Fruit fly (Drosophila melanogaster) whole organism, prepupa: Measurements from ENCODE around the gene Setd3.

Experiments used
- CG10631 ChIP-seq: fragments of 200-800 bp; sonication (Bioruptor generic); optimal IDR thresholded peaks from 2 replicates; lab custom pipeline; 2016; ENCODE audit warnings: missing biosample characterization, missing genetic modification characterization
- CG10669 ChIP-seq: fragments of 200-800 bp; sonication (Bioruptor generic); optimal IDR thresholded peaks from 3 replicates; lab custom pipeline; 2018; ENCODE audit warnings: missing biosample characterization, mild to moderate bottlenecking, missing genetic modification characterization, moderate library complexity
- CG11294 ChIP-seq: fragments of 200-800 bp; sonication (Bioruptor generic); IDR thresholded peaks from 2 replicates; pipeline ENCODE4 v1.3.6; 2022; ENCODE audit warnings: missing biosample characterization, missing genetic modification characterization
- CG11762 ChIP-seq: fragments of 200-800 bp; sonication (Bioruptor generic); optimal IDR thresholded peaks from 3 replicates; lab custom pipeline; 2016; ENCODE audit warnings: missing biosample characterization, missing genetic modification characterization; ENCODE audit not compliant: insufficient read depth
- CG11902 ChIP-seq: fragments of 200-800 bp; sonication (Bioruptor generic); optimal IDR thresholded peaks from 3 replicates; lab custom pipeline; 2016; ENCODE audit warnings: missing biosample characterization, missing genetic modification characterization
- CG15336 ChIP-seq: fragments of 200-800 bp; sonication (Bioruptor generic); IDR thresholded peaks from 2 replicates; pipeline ENCODE4 v1.3.6; 2022; ENCODE audit warnings: missing biosample characterization, missing genetic modification characterization
- CG31627 ChIP-seq: fragments of 200-800 bp; sonication (Bioruptor generic); optimal IDR thresholded peaks from 3 replicates; lab custom pipeline; 2016; ENCODE audit warnings: missing biosample characterization, missing genetic modification characterization
- CG32006 ChIP-seq: fragments of 200-800 bp; sonication (Bioruptor generic); optimal IDR thresholded peaks from 3 replicates; lab custom pipeline; 2017; ENCODE audit warnings: missing biosample characterization, mild to moderate bottlenecking, missing genetic modification characterization
- CG34406 ChIP-seq: fragments of 200-800 bp; sonication (Bioruptor generic); optimal IDR thresholded peaks from 3 replicates; lab custom pipeline; 2016; ENCODE audit warnings: missing biosample characterization, missing genetic modification characterization
- CG3919 ChIP-seq: fragments of 200-800 bp; sonication (Bioruptor generic); optimal IDR thresholded peaks from 3 replicates; lab custom pipeline; 2016; ENCODE audit warnings: missing biosample characterization, missing genetic modification characterization
- CG4318 ChIP-seq: fragments of 200-800 bp; sonication (Bioruptor generic); optimal IDR thresholded peaks from 3 replicates; lab custom pipeline; 2017; ENCODE audit warnings: missing biosample characterization, mild to moderate bottlenecking, missing genetic modification characterization
- CG6163 ChIP-seq: fragments of 200-800 bp; sonication (Bioruptor generic); IDR thresholded peaks from 3 replicates; pipeline ENCODE4 v1.3.6; 2022; ENCODE audit warnings: missing biosample characterization, missing genetic modification characterization
- CG6276 ChIP-seq: fragments of 200-800 bp; sonication (Bioruptor generic); optimal IDR thresholded peaks from 2 replicates; lab custom pipeline; 2017; ENCODE audit warnings: missing biosample characterization, mild to moderate bottlenecking, missing genetic modification characterization
- CG6792 ChIP-seq: fragments of 200-800 bp; sonication (Bioruptor generic); optimal IDR thresholded peaks from 3 replicates; lab custom pipeline; 2016; ENCODE audit warnings: missing biosample characterization, missing genetic modification characterization
- CG6808 ChIP-seq: fragments of 200-800 bp; sonication (Bioruptor generic); optimal IDR thresholded peaks from 3 replicates; lab custom pipeline; 2017; ENCODE audit warnings: missing biosample characterization, missing genetic modification characterization, mild to moderate bottlenecking, moderate library complexity, missing genetic modification reagents
- CG7368 ChIP-seq: fragments of 200-800 bp; sonication (Bioruptor generic); optimal IDR thresholded peaks from 3 replicates; lab custom pipeline; 2016; ENCODE audit warnings: missing biosample characterization, missing genetic modification characterization
- CG8319 ChIP-seq: fragments of 200-800 bp; sonication (Bioruptor generic); optimal IDR thresholded peaks from 3 replicates; lab custom pipeline; 2016; ENCODE audit warnings: missing biosample characterization, missing genetic modification characterization
- CG8632 ChIP-seq: fragments of 200-800 bp; sonication (Bioruptor generic); optimal IDR thresholded peaks from 3 replicates; lab custom pipeline; 2016; ENCODE audit warnings: missing biosample characterization, missing genetic modification characterization
- Eip75B ChIP-seq: fragments of 200-800 bp; sonication (Bioruptor generic); optimal IDR thresholded peaks from 3 replicates; lab custom pipeline; 2016; ENCODE audit warnings: missing biosample characterization, missing genetic modification characterization
- Eip93F ChIP-seq: fragments of 200-800 bp; sonication (Bioruptor generic); optimal IDR thresholded peaks from 2 replicates; lab custom pipeline; 2016; ENCODE audit warnings: missing biosample characterization, mild to moderate bottlenecking, missing genetic modification characterization
- Ets21C ChIP-seq: fragments of 200-800 bp; sonication (Bioruptor generic); optimal IDR thresholded peaks from 3 replicates; lab custom pipeline; 2016; ENCODE audit warnings: missing biosample characterization, missing genetic modification characterization
- Ets96B ChIP-seq: fragments of 200-800 bp; optimal IDR thresholded peaks from 2 replicates; lab custom pipeline; 2019; ENCODE audit warnings: missing biosample characterization, mild to moderate bottlenecking, missing genetic modification characterization, moderate library complexity
- Gug ChIP-seq: fragments of 200-800 bp; sonication (Bioruptor generic); IDR thresholded peaks from 2 replicates; pipeline ENCODE4 v1.3.6; 2022; ENCODE audit warnings: missing biosample characterization, missing genetic modification characterization
- Hr38 ChIP-seq: sonication (Bioruptor generic); optimal IDR thresholded peaks from 2 replicates; lab custom pipeline; 2016; ENCODE audit warnings: missing biosample characterization, missing genetic modification characterization
- Hr4 ChIP-seq: fragments of 200-800 bp; sonication (Bioruptor generic); optimal IDR thresholded peaks from 3 replicates; lab custom pipeline; 2016; ENCODE audit warnings: missing biosample characterization, missing genetic modification characterization
- Lpt ChIP-seq: fragments of 200-800 bp; sonication (Bioruptor generic); optimal IDR thresholded peaks from 3 replicates; lab custom pipeline; 2016; ENCODE audit warnings: missing biosample characterization, missing genetic modification characterization
- Met ChIP-seq: fragments of 200-800 bp; sonication (Bioruptor generic); optimal IDR thresholded peaks from 3 replicates; lab custom pipeline; 2016; ENCODE audit warnings: missing biosample characterization, missing genetic modification characterization
- OdsH ChIP-seq: fragments of 200-800 bp; sonication (Bioruptor generic); optimal IDR thresholded peaks from 3 replicates; lab custom pipeline; 2016; ENCODE audit warnings: missing biosample characterization, missing genetic modification characterization
- Smox ChIP-seq: fragments of 200-800 bp; sonication (Bioruptor generic); optimal IDR thresholded peaks from 3 replicates; lab custom pipeline; 2016; ENCODE audit warnings: missing biosample characterization, missing genetic modification characterization
- Sox102F ChIP-seq: fragments of 200-800 bp; sonication (Bioruptor generic); optimal IDR thresholded peaks from 2 replicates; lab custom pipeline; 2016; ENCODE audit warnings: missing biosample characterization, mild to moderate bottlenecking, missing genetic modification characterization
- Sox14 ChIP-seq: fragments of 200-800 bp; sonication (Bioruptor generic); optimal IDR thresholded peaks from 3 replicates; lab custom pipeline; 2016; ENCODE audit warnings: missing biosample characterization, missing genetic modification characterization
- Sox15 ChIP-seq: fragments of 200-800 bp; sonication (Bioruptor generic); optimal IDR thresholded peaks from 3 replicates; lab custom pipeline; 2016; ENCODE audit warnings: missing biosample characterization, missing genetic modification characterization
- acj6 ChIP-seq: fragments of 200-800 bp; sonication (Bioruptor generic); optimal IDR thresholded peaks from 3 replicates; lab custom pipeline; 2016; ENCODE audit warnings: missing biosample characterization, missing genetic modification characterization
- cyc ChIP-seq: fragments of 200-800 bp; sonication (Bioruptor generic); optimal IDR thresholded peaks from 3 replicates; lab custom pipeline; 2016; ENCODE audit warnings: missing biosample characterization, missing genetic modification characterization
- dac ChIP-seq: fragments of 200-800 bp; sonication (Bioruptor generic); optimal IDR thresholded peaks from 2 replicates; lab custom pipeline; 2017; ENCODE audit warnings: missing biosample characterization, mild to moderate bottlenecking, missing genetic modification characterization
- dsx ChIP-seq: fragments of 200-800 bp; optimal IDR thresholded peaks from 3 replicates; lab custom pipeline; 2019; ENCODE audit warnings: missing biosample characterization, mild to moderate bottlenecking, missing genetic modification characterization, moderate library complexity; ENCODE audit not compliant: poor library complexity, severe bottlenecking
- eg ChIP-seq: fragments of 200-800 bp; sonication (Bioruptor generic); IDR thresholded peaks from 3 replicates; pipeline ENCODE4 v1.3.6; 2022; ENCODE audit warnings: missing biosample characterization, missing genetic modification characterization
- esn ChIP-seq: fragments of 200-800 bp; sonication (Bioruptor generic); optimal IDR thresholded peaks from 2 replicates; lab custom pipeline; 2016; ENCODE audit warnings: missing biosample characterization, mild to moderate bottlenecking, missing genetic modification characterization, moderate library complexity
- fd59A ChIP-seq: fragments of 200-800 bp; sonication (Bioruptor generic); optimal IDR thresholded peaks from 2 replicates; lab custom pipeline; 2017; ENCODE audit warnings: missing biosample characterization, mild to moderate bottlenecking, missing genetic modification characterization, missing genetic modification reagents
- fd85E ChIP-seq: fragments of 200-800 bp; sonication (Bioruptor generic); optimal IDR thresholded peaks from 3 replicates; lab custom pipeline; 2016; ENCODE audit warnings: missing biosample characterization, missing genetic modification characterization
- fkh ChIP-seq: fragments of 200-800 bp; sonication (Bioruptor generic); optimal IDR thresholded peaks from 3 replicates; lab custom pipeline; 2017; ENCODE audit warnings: missing biosample characterization, mild to moderate bottlenecking, missing genetic modification characterization, moderate library complexity
- net ChIP-seq: fragments of 200-800 bp; sonication (Bioruptor generic); optimal IDR thresholded peaks from 3 replicates; lab custom pipeline; 2016; ENCODE audit warnings: missing biosample characterization, missing genetic modification characterization
- pdm3 ChIP-seq: fragments of 200-800 bp; sonication (Bioruptor generic); optimal IDR thresholded peaks from 3 replicates; lab custom pipeline; 2016; ENCODE audit warnings: missing biosample characterization, missing genetic modification characterization
- salr ChIP-seq, 2 experiments: fragments of 200-800 bp; sonication (Bioruptor generic); optimal IDR thresholded peaks; 3 replicates each; lab custom pipeline; 2016 to 2018; ENCODE audit warnings: missing biosample characterization in 2 of 2, missing genetic modification characterization in 2 of 2, mild to moderate bottlenecking in 1 of 2
- ss ChIP-seq, 2 experiments: fragments of 200-800 bp; sonication (Bioruptor generic); optimal IDR thresholded peaks; 2 replicates in 1 of 2; 3 replicates in 1 of 2; lab custom pipeline; 2017 to 2018; ENCODE audit warnings: mild to moderate bottlenecking in 2 of 2, missing biosample characterization in 2 of 2, missing genetic modification characterization in 2 of 2, moderate library complexity in 1 of 2
- topi ChIP-seq: fragments of 200-800 bp; sonication (Bioruptor generic); optimal IDR thresholded peaks from 3 replicates; lab custom pipeline; 2016; ENCODE audit warnings: missing biosample characterization, missing genetic modification characterization
- vri ChIP-seq: fragments of 200-800 bp; sonication (Bioruptor generic); optimal IDR thresholded peaks from 3 replicates; lab custom pipeline; 2016; ENCODE audit warnings: missing biosample characterization, mild to moderate bottlenecking, missing genetic modification characterization

Setd3 gene

dm6 chrX:6982054-6982453, 13.5 kb upstream of the Setd3 start (continued):
- peak; percentile 17 for TF ChIP-seq Ets21C (GFP tag; lab: Kevin White, UChicago)
- TF ChIP-seq CG8319: no peak
- no peak for TF ChIP-seq CG6808 (GFP tag; lab: Kevin White, UChicago)
- peak; percentile 43 for TF ChIP-seq acj6 (GFP tag; lab: Kevin White, UChicago)
- peak; percentile 58 for TF ChIP-seq topi (GFP tag; lab: Kevin White, UChicago)
- no peak for TF ChIP-seq CG3919 (GFP tag; lab: Kevin White, UChicago)
- TF ChIP-seq cyc (GFP tag; lab: Kevin White, UChicago): peak; percentile 23
- TF ChIP-seq CG11902 (GFP tag; lab: Kevin White, UChicago): no peak
- no peak for TF ChIP-seq salr (GFP tag; optimal IDR thresholded peaks at IDR 0.05; lab: Kevin White, UChicago)
- peak in 1 of 2 experiments; percentile 9 for TF ChIP-seq ss (GFP tag; optimal IDR thresholded peaks at IDR 0.05; lab: Kevin White, UChicago)
- TF ChIP-seq Sox102F: no peak
- TF ChIP-seq Ets96B (tag; lab: Kevin White, UChicago): peak; percentile 46
- peak; percentile 56 for TF ChIP-seq Met (GFP tag; lab: Kevin White, UChicago)
- peak; percentile 38 for TF ChIP-seq CG34406 (GFP tag; lab: Kevin White, UChicago)
- no peak; the same call in 1 of the 2 replicates for TF ChIP-seq CG15336 (GFP tag; lab: Robert Waterston, UW)
- peak; percentile 3 for TF ChIP-seq Sox15 (GFP tag; lab: Kevin White, UChicago)
- no peak for TF ChIP-seq CG4318 (GFP tag; lab: Kevin White, UChicago)
- TF ChIP-seq vri: no peak
- no peak for TF ChIP-seq CG7368 (GFP tag; lab: Kevin White, UChicago)
- TF ChIP-seq CG6276: no peak
- no peak for TF ChIP-seq fd85E
- TF ChIP-seq CG6792: no peak
- peak; percentile 24 for TF ChIP-seq dsx (GFP tag; lab: Kevin White, UChicago)
- TF ChIP-seq CG8632: peak; percentile 46
- peak; percentile 44 for TF ChIP-seq CG10669 (GFP tag; lab: Kevin White, UChicago)
- no peak for TF ChIP-seq net (GFP tag; lab: Kevin White, UChicago)
- no peak for TF ChIP-seq CG11762 (GFP tag; lab: Kevin White, UChicago)
- TF ChIP-seq OdsH (GFP tag; lab: Kevin White, UChicago): peak; percentile 31
- TF ChIP-seq Hr38 (GFP tag; lab: Kevin White, UChicago): no peak
- no peak for TF ChIP-seq Hr4 (GFP tag; lab: Kevin White, UChicago)
- no peak for TF ChIP-seq Gug (GFP tag; lab: Robert Waterston, UW)
- TF ChIP-seq CG10631: peak; percentile 38
- TF ChIP-seq pdm3 (GFP tag; lab: Kevin White, UChicago): peak; percentile 52
- no peak for TF ChIP-seq CG11294 (GFP tag; lab: Robert Waterston, UW)
- peak; percentile 53 for TF ChIP-seq Sox14 (GFP tag; lab: Kevin White, UChicago)
- peak; percentile 64 for TF ChIP-seq esn
- TF ChIP-seq Eip75B: peak; percentile 36
- TF ChIP-seq fd59A (GFP tag; lab: Kevin White, UChicago): peak; percentile 11
- TF ChIP-seq CG32006: peak; percentile 37

DNA sequence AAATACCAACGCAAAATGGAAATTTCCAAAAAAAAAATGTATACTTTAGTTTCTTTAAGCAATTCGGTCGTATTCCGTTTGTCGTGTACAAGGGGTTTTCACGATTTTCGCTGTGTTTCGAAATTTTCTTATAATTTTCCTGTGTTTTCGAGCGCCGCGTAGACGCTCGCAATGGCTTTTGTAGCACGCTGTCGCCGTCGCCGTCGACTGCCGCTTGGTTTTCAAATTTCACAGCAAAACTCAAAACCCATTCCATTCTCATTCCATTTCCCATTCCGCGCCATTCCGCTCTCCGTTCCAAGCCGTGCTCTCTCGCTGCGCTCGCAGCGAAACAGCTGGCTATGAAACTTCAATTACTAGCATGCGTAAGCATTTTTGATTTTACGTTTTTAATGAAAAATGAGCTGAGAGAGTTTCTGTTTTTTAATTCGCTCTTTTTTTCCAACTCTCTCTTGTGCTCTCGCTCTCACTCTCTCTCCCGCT, 13.0 kb upstream of the Setd3 start:
- TF ChIP-seq CG6163 (peak; percentile 72; the same call in 2 of the 3 replicates), ss (GFP tag; optimal IDR thresholded peaks at IDR 0.05; lab: Kevin White, UChicago) (peak; percentile 27 to 45), fd59A (GFP tag; lab: Kevin White, UChicago) (no peak), Sox102F (peak; percentile 35), CG6792 (no peak), Smox (GFP tag; lab: Kevin White, UChicago) (peak; percentile 20), Hr4 (GFP tag; lab: Kevin White, UChicago) (peak; percentile 53), cyc (GFP tag; lab: Kevin White, UChicago) (peak; percentile 9), acj6 (GFP tag; lab: Kevin White, UChicago) (peak; percentile 1), Sox14 (GFP tag; lab: Kevin White, UChicago) (peak; percentile 39), CG7368 (GFP tag; lab: Kevin White, UChicago) (no peak), CG10631 (peak; percentile 33), CG34406 (GFP tag; lab: Kevin White, UChicago) (peak; percentile 10), CG8632 (no peak), dac (peak; percentile 12), CG31627 (GFP tag; lab: Kevin White, UChicago) (peak; percentile 13), Lpt (GFP tag; lab: Kevin White, UChicago) (no peak), CG15336 (GFP tag; lab: Robert Waterston, UW) (no peak), topi (GFP tag; lab: Kevin White, UChicago) (peak; percentile 44), salr (GFP tag; optimal IDR thresholded peaks at IDR 0.05; lab: Kevin White, UChicago) (no peak), CG32006 (peak; percentile 54), dsx (GFP tag; lab: Kevin White, UChicago) (peak; percentile 17), Eip93F (GFP tag; lab: Kevin White, UChicago) (no peak), fkh (no peak), net (GFP tag; lab: Kevin White, UChicago) (peak; percentile 26), CG11762 (GFP tag; lab: Kevin White, UChicago) (no peak), Gug (GFP tag; lab: Robert Waterston, UW) (peak; percentile 32; the same call in 1 of the 2 replicates), CG11294 (GFP tag; lab: Robert Waterston, UW) (no peak), eg (GFP tag; lab: Robert Waterston, UW) (peak; percentile 50; the same call in 2 of the 3 replicates)
